Worm (Caenorhabditis elegans) whole organism, midembryonic: ENCODE data around the gene R04F11.2.

Experiments used
- T22C8.4 ChIP-seq: fragments of 200-800 bp; sonication (Bioruptor generic); IDR thresholded peaks from 2 replicates; pipeline ENCODE4 v1.3.6; 2022; ENCODE audit warnings: missing genetic modification characterization, missing compliant biosample characterization
- cog-1 ChIP-seq: sonication (generic microtip); optimal IDR thresholded peaks from 2 replicates; lab custom pipeline; 2016; ENCODE audit warnings: missing genetic modification characterization, missing compliant biosample characterization
- flt-1 ChIP-seq: fragments of 200-800 bp; sonication (Bioruptor generic); IDR thresholded peaks from 2 replicates; pipeline ENCODE4 v1.3.6; 2022; ENCODE audit warnings: missing genetic modification characterization, missing compliant biosample characterization
- klf-2 ChIP-seq: fragments of 200-800 bp; sonication (Bioruptor generic); conservative IDR thresholded peaks from 2 replicates; pipeline ENCODE4 v1.3.6; 2022; ENCODE audit warnings: missing genetic modification reagents, missing genetic modification characterization, missing compliant biosample characterization
- med-1 ChIP-seq: sonication (generic microtip); optimal IDR thresholded peaks from 2 replicates; lab custom pipeline; 2017; ENCODE audit warnings: missing genetic modification characterization, mild to moderate bottlenecking, missing compliant biosample characterization, antibody characterized with exemption, missing genetic modification reagents; ENCODE audit not compliant: insufficient read depth
- ref-1 ChIP-seq: fragments of 200-800 bp; sonication (Bioruptor generic); conservative IDR thresholded peaks from 2 replicates; pipeline ENCODE4 v1.3.6; 2022; ENCODE audit warnings: missing genetic modification reagents, missing genetic modification characterization, missing compliant biosample characterization
- tab-1 ChIP-seq: fragments of 200-800 bp; sonication (Bioruptor generic); IDR thresholded peaks from 2 replicates; pipeline ENCODE4 v1.3.6; 2022; ENCODE audit warnings: missing genetic modification characterization, missing compliant biosample characterization
- ztf-23 ChIP-seq: fragments of 200-800 bp; sonication (Bioruptor generic); IDR thresholded peaks from 2 replicates; pipeline ENCODE4 v1.3.6; 2022; ENCODE audit warnings: missing genetic modification reagents, missing genetic modification characterization, missing compliant biosample characterization
- ztf-29 ChIP-seq: fragments of 200-800 bp; sonication (Bioruptor generic); IDR thresholded peaks from 2 replicates; pipeline ENCODE4 v1.3.6; 2022; ENCODE audit warnings: missing genetic modification reagents, missing genetic modification characterization, missing compliant biosample characterization

R04F11.2 gene

ce11 chrV:12349365-12349764 is 31.2 kb downstream of the R04F11.2 start:
- no peak for TF ChIP-seq cog-1 (tag; lab: Kevin White, UChicago)
- no peak for TF ChIP-seq ref-1 (GFP tag; lab: Robert Waterston, UW)
- TF ChIP-seq ztf-29 (GFP tag; lab: Robert Waterston, UW), result no peak
- TF ChIP-seq T22C8.4, result no peak
- TF ChIP-seq flt-1, result no peak
- no peak for TF ChIP-seq klf-2 (GFP tag; lab: Robert Waterston, UW)
- TF ChIP-seq med-1 (GFP tag; lab: Kevin White, UChicago), result no peak
- TF ChIP-seq ztf-23, result no peak
- TF ChIP-seq tab-1 (GFP tag; lab: Robert Waterston, UW), result no peak

ce11 chrV:12351842-12352241 is 33.7 kb downstream of the R04F11.2 start:
- TF ChIP-seq tab-1 (GFP tag; lab: Robert Waterston, UW) (no peak), ztf-23 (no peak), klf-2 (GFP tag; lab: Robert Waterston, UW) (no peak), ref-1 (GFP tag; lab: Robert Waterston, UW) (no peak), flt-1 (no peak), T22C8.4 (no peak), med-1 (GFP tag; lab: Kevin White, UChicago) (no peak), cog-1 (tag; lab: Kevin White, UChicago) (no peak), ztf-29 (GFP tag; lab: Robert Waterston, UW) (no peak)

- TF ChIP-seq ztf-23 (no peak), flt-1 (no peak), T22C8.4 (no peak), klf-2 (GFP tag; lab: Robert Waterston, UW) (no peak), med-1 (GFP tag; lab: Kevin White, UChicago) (no peak), ref-1 (GFP tag; lab: Robert Waterston, UW) (no peak), ztf-29 (GFP tag; lab: Robert Waterston, UW) (no peak), tab-1 (GFP tag; lab: Robert Waterston, UW) (no peak), cog-1 (tag; lab: Kevin White, UChicago) (no peak)
Observed at ce11 chrV:12352445-12352844, 34.3 kb downstream of the R04F11.2 start, which contains the start of gene sqt-3. Gene sqt-3 (plus strand): TSS chrV:12352745.

- TF ChIP-seq ztf-29 (GFP tag; lab: Robert Waterston, UW), result no peak
- no peak for TF ChIP-seq med-1 (GFP tag; lab: Kevin White, UChicago)
- TF ChIP-seq tab-1 (GFP tag; lab: Robert Waterston, UW), result no peak
- TF ChIP-seq ref-1 (GFP tag; lab: Robert Waterston, UW), result no peak
Observed at ce11 chrV:12352881-12353280, 34.7 kb downstream of the R04F11.2 start.

- TF ChIP-seq ref-1 (GFP tag; lab: Robert Waterston, UW) (no peak), ztf-23 (no peak), ztf-29 (GFP tag; lab: Robert Waterston, UW) (peak; percentile 12; the same call in 1 of the 2 replicates), T22C8.4 (peak; percentile 43; the same call in 1 of the 2 replicates), flt-1 (no peak; the same call in 1 of the 2 replicates)
Observed at ce11 chrV:12353505-12353904, 35.3 kb downstream of the R04F11.2 start.

ce11 chrV:12354193-12354830 is 36.1 kb downstream of the R04F11.2 start:
- TF ChIP-seq ref-1 (GFP tag; lab: Robert Waterston, UW) (no peak), flt-1 (peak; percentile 54; the same call in 1 of the 2 replicates), klf-2 (GFP tag; lab: Robert Waterston, UW) (no peak), cog-1 (tag; lab: Kevin White, UChicago) (no peak), tab-1 (GFP tag; lab: Robert Waterston, UW) (no peak)

ce11 chrV:12357632-12358031 is 39.5 kb downstream of the R04F11.2 start:
- TF ChIP-seq ztf-23, result no peak
- no peak for TF ChIP-seq klf-2 (GFP tag; lab: Robert Waterston, UW)
- TF ChIP-seq flt-1, result no peak
- TF ChIP-seq ztf-29 (GFP tag; lab: Robert Waterston, UW), result no peak
- no peak for TF ChIP-seq cog-1 (tag; lab: Kevin White, UChicago)
- TF ChIP-seq ref-1 (GFP tag; lab: Robert Waterston, UW), result no peak
- no peak for TF ChIP-seq tab-1 (GFP tag; lab: Robert Waterston, UW)
- TF ChIP-seq med-1 (GFP tag; lab: Kevin White, UChicago), result no peak
- TF ChIP-seq T22C8.4, result no peak

- TF ChIP-seq ref-1 (GFP tag; lab: Robert Waterston, UW) (no peak), T22C8.4 (no peak), cog-1 (tag; lab: Kevin White, UChicago) (no peak), ztf-29 (GFP tag; lab: Robert Waterston, UW) (no peak), med-1 (GFP tag; lab: Kevin White, UChicago) (no peak), flt-1 (no peak), ztf-23 (no peak), tab-1 (GFP tag; lab: Robert Waterston, UW) (no peak), klf-2 (GFP tag; lab: Robert Waterston, UW) (no peak)
Observed at ce11 chrV:12358347-12358746, 40.2 kb downstream of the R04F11.2 start, which contains the start of gene F23H12.5. Gene F23H12.5 (plus strand): TSS chrV:12358647.

ce11 chrV:12361644-12362043 is 43.5 kb downstream of the R04F11.2 start, which contains the start of gene fipr-1:
Gene fipr-1 (minus strand): TSS chrV:12361744.
- no peak for TF ChIP-seq T22C8.4
- TF ChIP-seq med-1 (GFP tag; lab: Kevin White, UChicago), result no peak
- TF ChIP-seq klf-2 (GFP tag; lab: Robert Waterston, UW), result no peak
- TF ChIP-seq ztf-29 (GFP tag; lab: Robert Waterston, UW), result no peak
- TF ChIP-seq ref-1 (GFP tag; lab: Robert Waterston, UW), result no peak
- TF ChIP-seq cog-1 (tag; lab: Kevin White, UChicago), result no peak
- TF ChIP-seq tab-1 (GFP tag; lab: Robert Waterston, UW), result no peak
- no peak for TF ChIP-seq ztf-23
- no peak for TF ChIP-seq flt-1
